Worm (Caenorhabditis elegans) whole organism, L2 larva: Measurements from ENCODE around the gene C07B5.4.

ENCODE experiments used
- C34F6.9 ChIP-seq: fragments of 150-350 bp; optimal IDR thresholded peaks from 2 replicates; lab custom pipeline; 2014; ENCODE audit warnings: missing biosample characterization, missing genetic modification characterization
- F13H6.1 ChIP-seq: sonication (generic microtip); optimal IDR thresholded peaks from 2 replicates; lab custom pipeline; 2016; ENCODE audit warnings: missing genetic modification characterization, missing compliant biosample characterization
- R02D3.7 ChIP-seq: fragments of 150-350 bp; optimal IDR thresholded peaks from 2 replicates; lab custom pipeline; 2014; ENCODE audit warnings: missing biosample characterization, missing genetic modification characterization
- ZK546.5 ChIP-seq: sonication (generic microtip); optimal IDR thresholded peaks from 2 replicates; lab custom pipeline; 2017; ENCODE audit warnings: missing biosample characterization, missing genetic modification characterization
- alr-1 ChIP-seq: fragments of 150-350 bp; optimal IDR thresholded peaks from 2 replicates; lab custom pipeline; 2014; ENCODE audit warnings: missing biosample characterization, missing genetic modification characterization
- aly-2 ChIP-seq: fragments of 150-350 bp; optimal IDR thresholded peaks from 2 replicates; lab custom pipeline; 2014; ENCODE audit warnings: missing biosample characterization, missing genetic modification characterization
- ama-1 ChIP-seq: fragments of 150-350 bp; optimal IDR thresholded peaks from 2 replicates; lab custom pipeline; 2018; ENCODE audit warnings: inconsistent platforms
- blmp-1 ChIP-seq: sonication (generic microtip); optimal IDR thresholded peaks from 2 replicates; lab custom pipeline; 2017; ENCODE audit warnings: missing genetic modification characterization, mild to moderate bottlenecking, missing compliant biosample characterization, antibody characterized with exemption, moderate library complexity; ENCODE audit not compliant: insufficient read depth
- ceh-82 ChIP-seq: fragments of 150-350 bp; optimal IDR thresholded peaks from 2 replicates; lab custom pipeline; 2014; ENCODE audit warnings: missing biosample characterization, missing genetic modification characterization
- crh-2 ChIP-seq: sonication (generic microtip); optimal IDR thresholded peaks from 2 replicates; lab custom pipeline; 2017; ENCODE audit warnings: missing biosample characterization, missing genetic modification characterization
- egl-27 ChIP-seq: sonication (generic microtip); optimal IDR thresholded peaks from 3 replicates; lab custom pipeline; 2017; ENCODE audit warnings: missing biosample characterization, missing genetic modification reagents, missing genetic modification characterization
- elt-1 ChIP-seq: fragments of 150-350 bp; optimal IDR thresholded peaks from 2 replicates; lab custom pipeline; 2014; ENCODE audit warnings: missing biosample characterization, missing genetic modification characterization
- elt-3 ChIP-seq: sonication (generic microtip); optimal IDR thresholded peaks from 2 replicates; lab custom pipeline; 2017; ENCODE audit warnings: missing biosample characterization, missing genetic modification characterization
- fos-1 ChIP-seq: fragments of 150-350 bp; optimal IDR thresholded peaks from 2 replicates; lab custom pipeline; 2014; ENCODE audit warnings: missing biosample characterization, missing genetic modification characterization
- lin-11 ChIP-seq: fragments of 150-350 bp; sonication (generic microtip); optimal IDR thresholded peaks from 2 replicates; lab custom pipeline; 2014; ENCODE audit warnings: missing biosample characterization, missing genetic modification characterization, inconsistent platforms, mixed read lengths
- lin-39 ChIP-seq: fragments of 150-350 bp; optimal IDR thresholded peaks from 2 replicates; lab custom pipeline; 2014; ENCODE audit warnings: missing biosample characterization, missing genetic modification reagents, missing genetic modification characterization
- lsy-2 ChIP-seq, 2 experiments: fragments of 150-350 bp in 1 of 2; sonication (generic microtip) in 1 of 2; optimal IDR thresholded peaks; 2 replicates each; lab custom pipeline; 2014 to 2017; ENCODE audit warnings: missing biosample characterization in 2 of 2, missing genetic modification characterization in 2 of 2
- mab-5 ChIP-seq: fragments of 150-350 bp; optimal IDR thresholded peaks from 2 replicates; lab custom pipeline; 2014; ENCODE audit warnings: missing biosample characterization, missing genetic modification characterization
- mbf-1 ChIP-seq: sonication (generic microtip); optimal IDR thresholded peaks from 2 replicates; lab custom pipeline; 2017; ENCODE audit warnings: missing biosample characterization, missing genetic modification characterization
- nhr-12 ChIP-seq: fragments of 150-350 bp; optimal IDR thresholded peaks from 2 replicates; lab custom pipeline; 2014; ENCODE audit warnings: missing biosample characterization, missing genetic modification characterization
- nhr-129 ChIP-seq: fragments of 150-350 bp; optimal IDR thresholded peaks from 2 replicates; lab custom pipeline; 2014; ENCODE audit warnings: missing biosample characterization, missing genetic modification characterization
- nhr-21 ChIP-seq: fragments of 150-350 bp; optimal IDR thresholded peaks from 2 replicates; lab custom pipeline; 2014; ENCODE audit warnings: missing biosample characterization, missing genetic modification characterization
- nhr-23 ChIP-seq: fragments of 150-350 bp; optimal IDR thresholded peaks from 2 replicates; lab custom pipeline; 2014; ENCODE audit warnings: missing biosample characterization, missing genetic modification reagents, missing genetic modification characterization
- nhr-25 ChIP-seq: fragments of 150-350 bp; sonication (generic microtip); optimal IDR thresholded peaks from 3 replicates; lab custom pipeline; 2014; ENCODE audit warnings: missing biosample characterization, missing genetic modification characterization
- nhr-77 ChIP-seq: fragments of 150-350 bp; optimal IDR thresholded peaks from 2 replicates; lab custom pipeline; 2014; ENCODE audit warnings: missing biosample characterization, missing genetic modification characterization
- sem-4 ChIP-seq: fragments of 150-350 bp; optimal IDR thresholded peaks from 2 replicates; lab custom pipeline; 2014; ENCODE audit warnings: missing biosample characterization, missing genetic modification reagents, missing genetic modification characterization
- sma-3 ChIP-seq: sonication (generic microtip); optimal IDR thresholded peaks from 2 replicates; lab custom pipeline; 2016; ENCODE audit warnings: missing genetic modification reagents, missing genetic modification characterization, missing compliant biosample characterization
- sma-9 ChIP-seq, 2 experiments: fragments of 150-350 bp in 1 of 2; sonication (generic microtip) in 1 of 2; optimal IDR thresholded peaks; 2 replicates each; lab custom pipeline; 2014 to 2016; ENCODE audit warnings: missing genetic modification characterization in 2 of 2, mild to moderate bottlenecking in 1 of 2, missing biosample characterization in 1 of 2, missing compliant biosample characterization in 1 of 2, missing genetic modification reagents in 1 of 2, moderate library complexity in 1 of 2
- snpc-4 ChIP-seq: fragments of 150-350 bp; optimal IDR thresholded peaks from 2 replicates; lab custom pipeline; 2014; ENCODE audit warnings: missing biosample characterization, missing genetic modification characterization
- unc-55 ChIP-seq: fragments of 150-350 bp; sonication (generic microtip); optimal IDR thresholded peaks from 3 replicates; lab custom pipeline; 2014; ENCODE audit warnings: missing biosample characterization, missing genetic modification reagents, missing genetic modification characterization
- ztf-11 ChIP-seq: sonication (generic microtip); optimal IDR thresholded peaks from 2 replicates; lab custom pipeline; 2017; ENCODE audit warnings: missing biosample characterization, missing genetic modification characterization
- ztf-4 ChIP-seq: fragments of 150-350 bp; optimal IDR thresholded peaks from 2 replicates; lab custom pipeline; 2014; ENCODE audit warnings: missing biosample characterization, missing genetic modification characterization

The C07B5.4 gene

ce11 chrX:9518719-9519118, 10.7 kb upstream of the C07B5.4 start, which contains the start of gene C07B5.6:
TSS of gene C07B5.6 (plus strand) at chrX:9519019.
- TF ChIP-seq egl-27 (tag; lab: Kevin White, UChicago), result no peak
- TF ChIP-seq elt-1 (tag; lab: Kevin White, UChicago), result no peak
- no peak for TF ChIP-seq sma-9 (GFP tag; optimal IDR thresholded peaks at IDR 0.05; lab: Kevin White, UChicago)
- TF ChIP-seq sma-9 (tag; optimal IDR thresholded peaks at IDR 0.05; lab: Kevin White, UChicago), result no peak
- no peak for TF ChIP-seq lin-11 (tag; lab: Kevin White, UChicago)
- no peak for TF ChIP-seq alr-1
- TF ChIP-seq F13H6.1 (tag; lab: Kevin White, UChicago), result no peak
- TF ChIP-seq nhr-129 (tag; lab: Kevin White, UChicago), result no peak
- TF ChIP-seq ZK546.5, result no peak
- TF ChIP-seq nhr-25 (tag; lab: Kevin White, UChicago), result no peak
- TF ChIP-seq ceh-82, result no peak
- TF ChIP-seq unc-55 (GFP tag; lab: Kevin White, UChicago), result no peak
- TF ChIP-seq C34F6.9 (tag; lab: Kevin White, UChicago), result no peak
- TF ChIP-seq elt-3, result no peak

- no peak for TF ChIP-seq nhr-23 (tag; lab: Kevin White, UChicago)
- TF ChIP-seq sem-4 (tag; lab: Kevin White, UChicago), result no peak
- TF ChIP-seq fos-1 (tag; lab: Kevin White, UChicago), result no peak
- no peak for TF ChIP-seq lin-39 (tag; lab: Kevin White, UChicago)
- TF ChIP-seq lsy-2 (tag; optimal IDR thresholded peaks at IDR 0.05; lab: Kevin White, UChicago), result no peak
- TF ChIP-seq lin-11 (tag; lab: Kevin White, UChicago), result no peak
- TF ChIP-seq ztf-11 (tag; lab: Kevin White, UChicago), result no peak
- TF ChIP-seq egl-27 (tag; lab: Kevin White, UChicago), result no peak
- no peak for TF ChIP-seq ZK546.5
- no peak for TF ChIP-seq sma-9 (GFP tag; optimal IDR thresholded peaks at IDR 0.05; lab: Kevin White, UChicago)
- no peak for TF ChIP-seq sma-9 (tag; optimal IDR thresholded peaks at IDR 0.05; lab: Kevin White, UChicago)
- no peak for TF ChIP-seq C34F6.9 (tag; lab: Kevin White, UChicago)
- TF ChIP-seq snpc-4 (tag; lab: Kevin White, UChicago), result no peak
- no peak for TF ChIP-seq nhr-21 (tag; lab: Kevin White, UChicago)
- no peak for TF ChIP-seq nhr-12 (tag; lab: Kevin White, UChicago)
- TF ChIP-seq R02D3.7 (tag; lab: Kevin White, UChicago), result no peak
- no peak for TF ChIP-seq elt-3
- TF ChIP-seq unc-55 (GFP tag; lab: Kevin White, UChicago), result no peak
- no peak for TF ChIP-seq nhr-77
Measured at ce11 chrX:9523118-9523517, 6.3 kb upstream of the C07B5.4 start, which contains the start of gene C07B5.3. TSS of gene C07B5.3 (minus strand) at chrX:9523218.

- TF ChIP-seq lsy-2 (tag; optimal IDR thresholded peaks at IDR 0.05; lab: Kevin White, UChicago) (no peak), R02D3.7 (tag; lab: Kevin White, UChicago) (no peak), sma-3 (GFP tag; lab: Kevin White, UChicago) (peak; percentile 15), ama-1 (lab: Kevin White, UChicago) (no peak), F13H6.1 (tag; lab: Kevin White, UChicago) (no peak), nhr-25 (tag; lab: Kevin White, UChicago) (peak; percentile 68), blmp-1 (tag; lab: Kevin White, UChicago) (peak; percentile 55), crh-2 (tag; lab: Kevin White, UChicago) (peak; percentile 25)
Measured at ce11 chrX:9527898-9528297, 1.6 kb upstream of the C07B5.4 start.

- TF ChIP-seq mbf-1 (tag; lab: Kevin White, UChicago), result no peak
- no peak for TF ChIP-seq elt-3
- TF ChIP-seq lin-11 (tag; lab: Kevin White, UChicago), result no peak
- TF ChIP-seq, all 48 proteins: peak for 0
Measured at ce11 chrX:9531640-9532039, 2.2 kb downstream of the C07B5.4 start.

ce11 chrX:9536008-9536407, 6.5 kb downstream of the C07B5.4 start:
- TF ChIP-seq nhr-21 (tag; lab: Kevin White, UChicago) (peak; percentile 51), nhr-25 (tag; lab: Kevin White, UChicago) (peak; percentile 46), mab-5 (no peak), ztf-4 (tag; lab: Kevin White, UChicago) (peak; percentile 9), aly-2 (tag; lab: Kevin White, UChicago) (no peak)
- TF ChIP-seq, all 48 proteins: peak for 3
